Fruit fly (Drosophila melanogaster) whole organism, embryonic: Measurements from ENCODE around the gene CG44001.

ENCODE experiments used
- Atf-2 ChIP-seq: fragments of 200-800 bp; sonication (Bioruptor generic); optimal IDR thresholded peaks from 2 replicates; lab custom pipeline; 2016; ENCODE audit warnings: missing biosample characterization, missing genetic modification characterization
- CG3995 ChIP-seq: fragments of 200-800 bp; sonication (Bioruptor generic); optimal IDR thresholded peaks from 3 replicates; lab custom pipeline; 2016; ENCODE audit warnings: missing biosample characterization, missing genetic modification characterization
- CG6791 ChIP-seq: fragments of 200-800 bp; sonication (Bioruptor generic); IDR thresholded peaks from 3 replicates; pipeline ENCODE4 v1.3.6; 2022; ENCODE audit warnings: missing biosample characterization, missing genetic modification characterization; ENCODE audit not compliant: partially characterized antibody
- CG9727 ChIP-seq: fragments of 200-800 bp; sonication (Bioruptor generic); optimal IDR thresholded peaks from 3 replicates; lab custom pipeline; 2017; ENCODE audit warnings: missing biosample characterization, mild to moderate bottlenecking, missing genetic modification characterization
- H2.0 ChIP-seq: fragments of 200-800 bp; sonication (Bioruptor generic); IDR thresholded peaks from 2 replicates; pipeline ENCODE4 v1.3.6; 2022; ENCODE audit warnings: missing biosample characterization, missing genetic modification characterization
- Neu2 ChIP-seq: fragments of 200-800 bp; sonication (Bioruptor generic); optimal IDR thresholded peaks from 3 replicates; lab custom pipeline; 2016; ENCODE audit warnings: missing biosample characterization, missing genetic modification characterization, borderline replicate concordance
- Tbp ChIP-seq: fragments of >200 bp; optimal IDR thresholded peaks from 2 replicates; lab custom pipeline; 2018; ENCODE audit warnings: missing biosample characterization, missing genetic modification characterization
- danr ChIP-seq: fragments of 200-800 bp; sonication (Bioruptor generic); IDR thresholded peaks from 2 replicates; pipeline ENCODE4 v1.3.6; 2022; ENCODE audit warnings: missing biosample characterization, missing genetic modification characterization
- ewg ChIP-seq: fragments of 200-800 bp; sonication (Bioruptor generic); optimal IDR thresholded peaks from 3 replicates; lab custom pipeline; 2017; ENCODE audit warnings: mild to moderate bottlenecking, missing biosample characterization, missing genetic modification reagents, missing genetic modification characterization
- nmo ChIP-seq: fragments of 200-800 bp; sonication (Bioruptor generic); optimal IDR thresholded peaks from 2 replicates; lab custom pipeline; 2018; ENCODE audit warnings: missing biosample characterization, mild to moderate bottlenecking, missing genetic modification characterization, moderate library complexity

- TF ChIP-seq CG6791 (GFP tag; lab: Robert Waterston, UW) (no peak), ewg (GFP tag; lab: Kevin White, UChicago) (no peak), CG3995 (no peak), Neu2 (GFP tag; lab: Kevin White, UChicago) (no peak), Tbp (no peak), nmo (GFP tag; lab: Kevin White, UChicago) (no peak), CG9727 (GFP tag; lab: Kevin White, UChicago) (no peak), danr (GFP tag; lab: Robert Waterston, UW) (no peak), H2.0 (no peak), Atf-2 (GFP tag; lab: Kevin White, UChicago) (no peak)
Observed at dm6 chr2L:5006323-5006722, 36.7 kb upstream of the CG44001 start.
